Fruit fly (Drosophila melanogaster): ENCODE measurements around the gene eIF3h.

DNA sequence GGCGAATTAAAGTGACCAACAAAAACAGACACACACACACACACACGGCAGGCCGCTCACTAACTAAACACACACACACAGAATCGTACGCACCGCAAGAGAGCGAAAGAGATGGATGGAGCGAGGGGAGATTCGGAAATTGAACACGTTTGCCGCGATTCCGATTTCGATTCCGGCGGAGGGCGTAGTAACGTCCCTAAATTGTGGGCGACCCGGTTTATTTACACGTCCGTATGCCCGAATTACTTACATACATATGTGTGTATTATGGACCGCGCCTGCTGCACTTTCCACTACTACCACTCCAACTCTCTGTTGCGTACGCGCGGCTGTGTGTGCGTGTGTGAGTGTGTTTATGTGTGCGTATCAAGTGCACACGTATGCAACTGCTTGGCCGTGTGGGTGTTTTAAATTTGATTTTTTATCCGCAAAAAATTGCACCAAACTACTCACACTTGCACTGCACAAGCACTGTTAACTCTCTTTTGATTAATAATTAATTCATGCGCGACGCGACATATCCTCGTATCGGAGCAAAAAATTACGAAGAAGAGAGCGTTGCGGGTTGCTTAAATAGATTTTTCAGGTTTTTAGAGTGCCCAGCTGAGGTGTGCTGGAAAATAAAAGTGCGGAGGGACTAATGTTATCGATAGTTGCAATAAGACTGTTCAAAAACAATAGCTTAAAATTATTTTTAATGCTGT, 40.2 kb upstream of the eIF3h start, which contains the start of gene Pgant5:
- TF ChIP-seq Mnt (GFP tag; optimal IDR thresholded peaks at IDR 0.05) (peak; percentile 49), CG7045 (GFP tag; optimal IDR thresholded peaks at IDR 0.05) (peak; percentile 27)
